Fruit fly (Drosophila melanogaster) whole organism, prepupa: Measurements from ENCODE around the gene Ugt316A1.

ENCODE experiments used
- CG10631 ChIP-seq: fragments of 200-800 bp; sonication (Bioruptor generic); optimal IDR thresholded peaks from 2 replicates; lab custom pipeline; 2016; ENCODE audit warnings: missing biosample characterization, missing genetic modification characterization
- CG10669 ChIP-seq: fragments of 200-800 bp; sonication (Bioruptor generic); optimal IDR thresholded peaks from 3 replicates; lab custom pipeline; 2018; ENCODE audit warnings: missing biosample characterization, mild to moderate bottlenecking, missing genetic modification characterization, moderate library complexity
- CG11294 ChIP-seq: fragments of 200-800 bp; sonication (Bioruptor generic); IDR thresholded peaks from 2 replicates; pipeline ENCODE4 v1.3.6; 2022; ENCODE audit warnings: missing biosample characterization, missing genetic modification characterization
- CG11902 ChIP-seq: fragments of 200-800 bp; sonication (Bioruptor generic); optimal IDR thresholded peaks from 3 replicates; lab custom pipeline; 2016; ENCODE audit warnings: missing biosample characterization, missing genetic modification characterization
- CG15336 ChIP-seq: fragments of 200-800 bp; sonication (Bioruptor generic); IDR thresholded peaks from 2 replicates; pipeline ENCODE4 v1.3.6; 2022; ENCODE audit warnings: missing biosample characterization, missing genetic modification characterization
- CG1621 ChIP-seq: fragments of 200-800 bp; sonication (Bioruptor generic); optimal IDR thresholded peaks from 3 replicates; lab custom pipeline; 2018; ENCODE audit warnings: missing biosample characterization, mild to moderate bottlenecking, missing genetic modification characterization
- CG16779 ChIP-seq: fragments of 200-800 bp; sonication (Bioruptor generic); optimal IDR thresholded peaks from 3 replicates; lab custom pipeline; 2017; ENCODE audit warnings: missing biosample characterization, mild to moderate bottlenecking, missing genetic modification characterization
- CG31627 ChIP-seq: fragments of 200-800 bp; sonication (Bioruptor generic); optimal IDR thresholded peaks from 3 replicates; lab custom pipeline; 2016; ENCODE audit warnings: missing biosample characterization, missing genetic modification characterization
- CG32006 ChIP-seq: fragments of 200-800 bp; sonication (Bioruptor generic); optimal IDR thresholded peaks from 3 replicates; lab custom pipeline; 2017; ENCODE audit warnings: missing biosample characterization, mild to moderate bottlenecking, missing genetic modification characterization
- CG6163 ChIP-seq: fragments of 200-800 bp; sonication (Bioruptor generic); IDR thresholded peaks from 3 replicates; pipeline ENCODE4 v1.3.6; 2022; ENCODE audit warnings: missing biosample characterization, missing genetic modification characterization
- CG6276 ChIP-seq: fragments of 200-800 bp; sonication (Bioruptor generic); optimal IDR thresholded peaks from 2 replicates; lab custom pipeline; 2017; ENCODE audit warnings: missing biosample characterization, mild to moderate bottlenecking, missing genetic modification characterization
- CG6792 ChIP-seq: fragments of 200-800 bp; sonication (Bioruptor generic); optimal IDR thresholded peaks from 3 replicates; lab custom pipeline; 2016; ENCODE audit warnings: missing biosample characterization, missing genetic modification characterization
- CG7368 ChIP-seq: fragments of 200-800 bp; sonication (Bioruptor generic); optimal IDR thresholded peaks from 3 replicates; lab custom pipeline; 2016; ENCODE audit warnings: missing biosample characterization, missing genetic modification characterization
- CG8119 ChIP-seq: fragments of 200-800 bp; sonication (Bioruptor generic); IDR thresholded peaks from 3 replicates; pipeline ENCODE4 v1.3.6; 2022; ENCODE audit warnings: missing biosample characterization, missing genetic modification characterization
- CG8319 ChIP-seq: fragments of 200-800 bp; sonication (Bioruptor generic); optimal IDR thresholded peaks from 3 replicates; lab custom pipeline; 2016; ENCODE audit warnings: missing biosample characterization, missing genetic modification characterization
- Eip75B ChIP-seq: fragments of 200-800 bp; sonication (Bioruptor generic); optimal IDR thresholded peaks from 3 replicates; lab custom pipeline; 2016; ENCODE audit warnings: missing biosample characterization, missing genetic modification characterization
- Eip78C ChIP-seq: fragments of 200-800 bp; sonication (Bioruptor generic); peaks from one replicate; lab custom pipeline; 2016; ENCODE audit warnings: missing biosample characterization, missing genetic modification characterization
- Eip93F ChIP-seq: fragments of 200-800 bp; sonication (Bioruptor generic); optimal IDR thresholded peaks from 2 replicates; lab custom pipeline; 2016; ENCODE audit warnings: missing biosample characterization, mild to moderate bottlenecking, missing genetic modification characterization
- Ets21C ChIP-seq: fragments of 200-800 bp; sonication (Bioruptor generic); optimal IDR thresholded peaks from 3 replicates; lab custom pipeline; 2016; ENCODE audit warnings: missing biosample characterization, missing genetic modification characterization
- Gug ChIP-seq: fragments of 200-800 bp; sonication (Bioruptor generic); IDR thresholded peaks from 2 replicates; pipeline ENCODE4 v1.3.6; 2022; ENCODE audit warnings: missing biosample characterization, missing genetic modification characterization
- Hr39 ChIP-seq: fragments of 200-800 bp; sonication (Bioruptor generic); optimal IDR thresholded peaks from 2 replicates; lab custom pipeline; 2016; ENCODE audit warnings: missing biosample characterization, missing genetic modification characterization
- Hr4 ChIP-seq: fragments of 200-800 bp; sonication (Bioruptor generic); optimal IDR thresholded peaks from 3 replicates; lab custom pipeline; 2016; ENCODE audit warnings: missing biosample characterization, missing genetic modification characterization
- Lpt ChIP-seq: fragments of 200-800 bp; sonication (Bioruptor generic); optimal IDR thresholded peaks from 3 replicates; lab custom pipeline; 2016; ENCODE audit warnings: missing biosample characterization, missing genetic modification characterization
- OdsH ChIP-seq: fragments of 200-800 bp; sonication (Bioruptor generic); optimal IDR thresholded peaks from 3 replicates; lab custom pipeline; 2016; ENCODE audit warnings: missing biosample characterization, missing genetic modification characterization
- Smox ChIP-seq: fragments of 200-800 bp; sonication (Bioruptor generic); optimal IDR thresholded peaks from 3 replicates; lab custom pipeline; 2016; ENCODE audit warnings: missing biosample characterization, missing genetic modification characterization
- Sox14 ChIP-seq: fragments of 200-800 bp; sonication (Bioruptor generic); optimal IDR thresholded peaks from 3 replicates; lab custom pipeline; 2016; ENCODE audit warnings: missing biosample characterization, missing genetic modification characterization
- Sox15 ChIP-seq: fragments of 200-800 bp; sonication (Bioruptor generic); optimal IDR thresholded peaks from 3 replicates; lab custom pipeline; 2016; ENCODE audit warnings: missing biosample characterization, missing genetic modification characterization
- achi ChIP-seq: fragments of 200-800 bp; sonication (Bioruptor generic); optimal IDR thresholded peaks from 3 replicates; lab custom pipeline; 2016; ENCODE audit warnings: missing biosample characterization, missing genetic modification characterization
- acj6 ChIP-seq: fragments of 200-800 bp; sonication (Bioruptor generic); optimal IDR thresholded peaks from 3 replicates; lab custom pipeline; 2016; ENCODE audit warnings: missing biosample characterization, missing genetic modification characterization
- dac ChIP-seq: fragments of 200-800 bp; sonication (Bioruptor generic); optimal IDR thresholded peaks from 2 replicates; lab custom pipeline; 2017; ENCODE audit warnings: missing biosample characterization, mild to moderate bottlenecking, missing genetic modification characterization
- dsx ChIP-seq: fragments of 200-800 bp; optimal IDR thresholded peaks from 3 replicates; lab custom pipeline; 2019; ENCODE audit warnings: missing biosample characterization, mild to moderate bottlenecking, missing genetic modification characterization, moderate library complexity; ENCODE audit not compliant: poor library complexity, severe bottlenecking
- eg ChIP-seq: fragments of 200-800 bp; sonication (Bioruptor generic); IDR thresholded peaks from 3 replicates; pipeline ENCODE4 v1.3.6; 2022; ENCODE audit warnings: missing biosample characterization, missing genetic modification characterization
- esn ChIP-seq: fragments of 200-800 bp; sonication (Bioruptor generic); optimal IDR thresholded peaks from 2 replicates; lab custom pipeline; 2016; ENCODE audit warnings: missing biosample characterization, mild to moderate bottlenecking, missing genetic modification characterization, moderate library complexity
- fkh ChIP-seq: fragments of 200-800 bp; sonication (Bioruptor generic); optimal IDR thresholded peaks from 3 replicates; lab custom pipeline; 2017; ENCODE audit warnings: missing biosample characterization, mild to moderate bottlenecking, missing genetic modification characterization, moderate library complexity
- net ChIP-seq: fragments of 200-800 bp; sonication (Bioruptor generic); optimal IDR thresholded peaks from 3 replicates; lab custom pipeline; 2016; ENCODE audit warnings: missing biosample characterization, missing genetic modification characterization
- pdm3 ChIP-seq: fragments of 200-800 bp; sonication (Bioruptor generic); optimal IDR thresholded peaks from 3 replicates; lab custom pipeline; 2016; ENCODE audit warnings: missing biosample characterization, missing genetic modification characterization
- salr ChIP-seq, 2 experiments: fragments of 200-800 bp; sonication (Bioruptor generic); optimal IDR thresholded peaks; 3 replicates each; lab custom pipeline; 2016 to 2018; ENCODE audit warnings: missing biosample characterization in 2 of 2, missing genetic modification characterization in 2 of 2, mild to moderate bottlenecking in 1 of 2
- ss ChIP-seq, 2 experiments: fragments of 200-800 bp; sonication (Bioruptor generic); optimal IDR thresholded peaks; 2 replicates in 1 of 2; 3 replicates in 1 of 2; lab custom pipeline; 2017 to 2018; ENCODE audit warnings: mild to moderate bottlenecking in 2 of 2, missing biosample characterization in 2 of 2, missing genetic modification characterization in 2 of 2, moderate library complexity in 1 of 2
- topi ChIP-seq: fragments of 200-800 bp; sonication (Bioruptor generic); optimal IDR thresholded peaks from 3 replicates; lab custom pipeline; 2016; ENCODE audit warnings: missing biosample characterization, missing genetic modification characterization

Gene Ugt316A1

dm6 chr3L:19045299-19046025 is 17.2 kb downstream of the Ugt316A1 start, which contains the start of gene nkd (continued):
- TF ChIP-seq Smox (GFP tag; lab: Kevin White, UChicago) (peak; percentile 84), CG31627 (peak; percentile 73), Ets21C (GFP tag; lab: Kevin White, UChicago) (peak; percentile 63), CG6792 (GFP tag; lab: Kevin White, UChicago) (peak; percentile 79), CG16779 (tag; lab: Kevin White, UChicago) (peak; percentile 32), acj6 (peak; percentile 82), Sox15 (GFP tag; lab: Kevin White, UChicago) (peak; percentile 54), dsx (GFP tag; lab: Kevin White, UChicago) (peak; percentile 79), Gug (GFP tag; lab: Robert Waterston, UW) (peak; percentile 67), pdm3 (peak; percentile 87), CG11294 (GFP tag; lab: Robert Waterston, UW) (peak; percentile 70), CG6276 (peak; percentile 66), CG10669 (GFP tag; lab: Kevin White, UChicago) (peak; percentile 66), Lpt (GFP tag; lab: Kevin White, UChicago) (peak; percentile 39), Eip93F (GFP tag; lab: Kevin White, UChicago) (peak; percentile 54), Hr4 (GFP tag; lab: Kevin White, UChicago) (peak; percentile 87), OdsH (GFP tag; lab: Kevin White, UChicago) (peak; percentile 84)

- TF ChIP-seq Eip78C: peak; percentile 55
- peak; percentile 40 for TF ChIP-seq CG6276
- TF ChIP-seq ss (GFP tag; optimal IDR thresholded peaks at IDR 0.05; lab: Kevin White, UChicago): no peak
- peak; percentile 46 for TF ChIP-seq fkh (GFP tag; lab: Kevin White, UChicago)
- TF ChIP-seq Gug (GFP tag; lab: Robert Waterston, UW): no peak
- TF ChIP-seq eg (GFP tag; lab: Robert Waterston, UW): peak; percentile 15
- no peak for TF ChIP-seq net (GFP tag; lab: Kevin White, UChicago)
- peak; percentile 43; the same call in 2 of the 3 replicates for TF ChIP-seq CG6163 (GFP tag; lab: Robert Waterston, UW)
- TF ChIP-seq CG15336: peak; percentile 11; the same call in 1 of the 2 replicates
Observed at dm6 chr3L:19044589-19045298, 17.9 kb downstream of the Ugt316A1 start.

- TF ChIP-seq Eip78C (peak; percentile 19), topi (GFP tag; lab: Kevin White, UChicago) (no peak)
Observed at dm6 chr3L:19043464-19044034, 19.1 kb downstream of the Ugt316A1 start.

dm6 chr3L:19042501-19042900 is 20.1 kb downstream of the Ugt316A1 start:
- TF ChIP-seq Eip75B: peak; percentile 90
- TF ChIP-seq CG15336: peak; percentile 93
- TF ChIP-seq CG11902 (GFP tag; lab: Kevin White, UChicago): peak; percentile 87
- TF ChIP-seq Eip93F (GFP tag; lab: Kevin White, UChicago): peak; percentile 66
- peak; percentile 89 for TF ChIP-seq Smox (GFP tag; lab: Kevin White, UChicago)
- peak; percentile 87 for TF ChIP-seq CG6163 (GFP tag; lab: Robert Waterston, UW)
- TF ChIP-seq CG16779 (tag; lab: Kevin White, UChicago): peak; percentile 91
- TF ChIP-seq Sox14: peak; percentile 86
- TF ChIP-seq salr (GFP tag; optimal IDR thresholded peaks at IDR 0.05; lab: Kevin White, UChicago): peak; percentile 65 to 93
- TF ChIP-seq CG32006 (GFP tag; lab: Kevin White, UChicago): peak; percentile 97
- TF ChIP-seq eg (GFP tag; lab: Robert Waterston, UW): peak; percentile 86
- TF ChIP-seq CG10631 (GFP tag; lab: Kevin White, UChicago): peak; percentile 96
- peak; percentile 88 for TF ChIP-seq CG7368
- TF ChIP-seq CG1621 (tag; lab: Kevin White, UChicago): peak; percentile 84
- peak; percentile 78 for TF ChIP-seq Hr39 (GFP tag; lab: Kevin White, UChicago)
- peak; percentile 71 for TF ChIP-seq CG11294 (GFP tag; lab: Robert Waterston, UW)
- peak; percentile 92 for TF ChIP-seq acj6
- TF ChIP-seq Eip78C: peak; percentile 99
- TF ChIP-seq ss (GFP tag; optimal IDR thresholded peaks at IDR 0.05; lab: Kevin White, UChicago): peak; percentile 94 to 95
- peak; percentile 88 for TF ChIP-seq dac (GFP tag; lab: Kevin White, UChicago)
- TF ChIP-seq Lpt (GFP tag; lab: Kevin White, UChicago): peak; percentile 89
- peak; percentile 83 for TF ChIP-seq Sox15 (GFP tag; lab: Kevin White, UChicago)
- TF ChIP-seq CG10669 (GFP tag; lab: Kevin White, UChicago): peak; percentile 94
- peak; percentile 14 for TF ChIP-seq fkh (GFP tag; lab: Kevin White, UChicago)
- peak; percentile 95 for TF ChIP-seq esn (GFP tag; lab: Kevin White, UChicago)
- TF ChIP-seq CG8119 (GFP tag; lab: Robert Waterston, UW): peak; percentile 96
- TF ChIP-seq CG8319: peak; percentile 89
- TF ChIP-seq achi: peak; percentile 93
- peak; percentile 93 for TF ChIP-seq CG6792 (GFP tag; lab: Kevin White, UChicago)
